Fruit fly (Drosophila melanogaster) whole organism, embryonic: ENCODE data around the gene CG1638.

Experiments used
- CG10274 ChIP-seq: fragments of 200-800 bp; sonication (Bioruptor generic); optimal IDR thresholded peaks from 3 replicates; lab custom pipeline; 2017; ENCODE audit warnings: missing biosample characterization, mild to moderate bottlenecking, missing genetic modification characterization
- CG10959 ChIP-seq: fragments of 200-800 bp; sonication (Bioruptor generic); IDR thresholded peaks from 2 replicates; pipeline ENCODE4 v1.3.6; 2022; ENCODE audit warnings: missing biosample characterization, missing genetic modification characterization
- CG12236 ChIP-seq: fragments of 200-800 bp; sonication (Bioruptor generic); optimal IDR thresholded peaks from 2 replicates; lab custom pipeline; 2016; ENCODE audit warnings: missing biosample characterization, missing genetic modification characterization
- CG15514 ChIP-seq: fragments of 200-800 bp; sonication (Bioruptor generic); optimal IDR thresholded peaks from 3 replicates; lab custom pipeline; 2017; ENCODE audit warnings: missing biosample characterization, missing genetic modification characterization, mild to moderate bottlenecking, moderate library complexity, missing genetic modification reagents
- CG15601 ChIP-seq: fragments of 200-800 bp; sonication (Bioruptor generic); optimal IDR thresholded peaks from 3 replicates; lab custom pipeline; 2019; ENCODE audit warnings: missing biosample characterization, mild to moderate bottlenecking, missing genetic modification characterization, moderate library complexity
- CG1602 ChIP-seq: fragments of 200-800 bp; sonication (Bioruptor generic); optimal IDR thresholded peaks from 3 replicates; lab custom pipeline; 2016; ENCODE audit warnings: missing biosample characterization, missing genetic modification characterization
- CG17328 ChIP-seq: fragments of 200-800 bp; sonication (Bioruptor generic); IDR thresholded peaks from 2 replicates; pipeline ENCODE4 v1.3.6; 2022; ENCODE audit warnings: missing biosample characterization, missing genetic modification characterization
- CG17359 ChIP-seq: fragments of 200-800 bp; sonication (Bioruptor generic); optimal IDR thresholded peaks from 3 replicates; lab custom pipeline; 2018; ENCODE audit warnings: missing biosample characterization, mild to moderate bottlenecking, missing genetic modification characterization, moderate library complexity
- CG2889 ChIP-seq: fragments of 200-800 bp; sonication (Bioruptor generic); IDR thresholded peaks from 3 replicates; pipeline ENCODE4 v1.3.6; 2022; ENCODE audit warnings: missing biosample characterization, missing genetic modification characterization
- CG31441 ChIP-seq: fragments of 200-800 bp; sonication (Bioruptor generic); IDR thresholded peaks from 2 replicates; pipeline ENCODE4 v1.3.6; 2022; ENCODE audit warnings: missing biosample characterization, missing genetic modification characterization
- CG32767 ChIP-seq: fragments of 200-800 bp; sonication (Bioruptor generic); IDR thresholded peaks from 2 replicates; pipeline ENCODE4 v1.3.6; 2022; ENCODE audit warnings: missing biosample characterization, missing genetic modification characterization
- CG4282 ChIP-seq: fragments of 200-800 bp; sonication (Bioruptor generic); optimal IDR thresholded peaks from 2 replicates; lab custom pipeline; 2016; ENCODE audit warnings: missing biosample characterization, missing genetic modification characterization
- CG43689 ChIP-seq: fragments of 200-800 bp; sonication (Bioruptor generic); IDR thresholded peaks from 2 replicates; pipeline ENCODE4 v1.3.6; 2022; ENCODE audit warnings: missing biosample characterization, missing genetic modification characterization
- CG6175 ChIP-seq: fragments of 200-800 bp; sonication (Bioruptor generic); IDR thresholded peaks from 3 replicates; pipeline ENCODE4 v1.3.6; 2022; ENCODE audit warnings: missing biosample characterization, missing genetic modification characterization
- CG6272 ChIP-seq: fragments of 200-800 bp; sonication (Bioruptor generic); IDR thresholded peaks from 2 replicates; pipeline ENCODE4 v1.3.6; 2022; ENCODE audit warnings: missing biosample characterization, missing genetic modification characterization
- CG6813 ChIP-seq: fragments of 200-800 bp; sonication (Bioruptor generic); optimal IDR thresholded peaks from 2 replicates; lab custom pipeline; 2017; ENCODE audit warnings: missing biosample characterization, missing genetic modification characterization, mild to moderate bottlenecking, moderate library complexity, missing genetic modification reagents
- CG7271 ChIP-seq: fragments of 200-800 bp; sonication (Bioruptor generic); optimal IDR thresholded peaks from 2 replicates; lab custom pipeline; 2018; ENCODE audit warnings: missing biosample characterization, mild to moderate bottlenecking, missing genetic modification characterization, moderate library complexity
- CG7745 ChIP-seq: fragments of 200-800 bp; sonication (Bioruptor generic); optimal IDR thresholded peaks from 2 replicates; lab custom pipeline; 2018; ENCODE audit warnings: missing biosample characterization, mild to moderate bottlenecking, missing genetic modification characterization, moderate library complexity
- CG8388 ChIP-seq: fragments of 200-800 bp; sonication (Bioruptor generic); optimal IDR thresholded peaks from 2 replicates; lab custom pipeline; 2019; ENCODE audit warnings: missing biosample characterization, mild to moderate bottlenecking, missing genetic modification characterization, moderate library complexity
- CG9797 ChIP-seq: fragments of 200-800 bp; sonication (Bioruptor generic); optimal IDR thresholded peaks from 3 replicates; lab custom pipeline; 2018; ENCODE audit warnings: missing biosample characterization, mild to moderate bottlenecking, missing genetic modification characterization
- CkIIα-i1 ChIP-seq: fragments of 200-800 bp; sonication (Bioruptor generic); IDR thresholded peaks from 2 replicates; pipeline ENCODE4 v1.3.6; 2022; ENCODE audit warnings: missing biosample characterization, missing genetic modification characterization
- D ChIP-seq, 2 experiments: fragments of 200-800 bp in 1 of 2; fragments of >200 bp in 1 of 2; sonication (Bioruptor generic) in 1 of 2; optimal IDR thresholded peaks; 2 replicates in 1 of 2; 3 replicates in 1 of 2; lab custom pipeline; 2017; ENCODE audit warnings: mild to moderate bottlenecking in 1 of 2, missing biosample characterization in 1 of 2, missing genetic modification characterization in 1 of 2, missing genetic modification reagents in 1 of 2
- Elba2 ChIP-seq: fragments of 200-800 bp; sonication (Bioruptor generic); optimal IDR thresholded peaks from 3 replicates; lab custom pipeline; 2016; ENCODE audit warnings: missing biosample characterization, missing genetic modification characterization
- H15 ChIP-seq: fragments of 200-800 bp; sonication (Bioruptor generic); IDR thresholded peaks from 3 replicates; pipeline ENCODE4 v1.3.6; 2022; ENCODE audit warnings: missing biosample characterization, missing genetic modification characterization
- HLH3B ChIP-seq: fragments of 200-800 bp; sonication (Bioruptor generic); IDR thresholded peaks from 2 replicates; pipeline ENCODE4 v1.3.6; 2022; ENCODE audit warnings: missing biosample characterization, missing genetic modification characterization
- Hand ChIP-seq: fragments of 200-800 bp; sonication (Bioruptor generic); optimal IDR thresholded peaks from 2 replicates; lab custom pipeline; 2017; ENCODE audit warnings: mild to moderate bottlenecking, missing biosample characterization, missing genetic modification reagents, missing genetic modification characterization
- Hr51 ChIP-seq, 2 experiments: fragments of 200-800 bp; sonication (Bioruptor generic); optimal IDR thresholded peaks; 2 replicates in 1 of 2; 3 replicates in 1 of 2; lab custom pipeline; 2016 to 2018; ENCODE audit warnings: missing biosample characterization in 2 of 2, missing genetic modification characterization in 2 of 2, mild to moderate bottlenecking in 1 of 2, moderate library complexity in 1 of 2
- Lim3 ChIP-seq: fragments of 200-800 bp; sonication (Bioruptor generic); IDR thresholded peaks from 2 replicates; pipeline ENCODE4 v1.3.6; 2022; ENCODE audit warnings: missing biosample characterization, missing genetic modification characterization
- Ptx1 ChIP-seq: fragments of 200-800 bp; sonication (Bioruptor generic); IDR thresholded peaks from 2 replicates; pipeline ENCODE4 v1.3.6; 2022; ENCODE audit warnings: missing biosample characterization, missing genetic modification characterization
- Stat92E ChIP-seq, 3 experiments: fragments of >200 bp in 2 of 3; fragments of 200-800 bp in 1 of 3; sonication (Bioruptor generic) in 1 of 3; optimal IDR thresholded peaks; 2 replicates each; lab custom pipeline; 2017 to 2019; ENCODE audit warnings: missing biosample characterization in 3 of 3, missing genetic modification characterization in 3 of 3, mild to moderate bottlenecking in 1 of 3, moderate library complexity in 1 of 3
- Taf1 ChIP-seq: fragments of 200-800 bp; sonication (Bioruptor generic); IDR thresholded peaks from 2 replicates; pipeline ENCODE4 v1.3.6; 2022; ENCODE audit warnings: missing biosample characterization, missing genetic modification characterization
- YL-1 ChIP-seq: fragments of 200-800 bp; sonication (Bioruptor generic); optimal IDR thresholded peaks from 3 replicates; lab custom pipeline; 2017; ENCODE audit warnings: missing biosample characterization, mild to moderate bottlenecking, missing genetic modification characterization
- bbx ChIP-seq: fragments of 200-800 bp; sonication (Bioruptor generic); IDR thresholded peaks from 2 replicates; pipeline ENCODE4 v1.3.6; 2022; ENCODE audit warnings: missing biosample characterization, missing genetic modification characterization; ENCODE audit not compliant: partially characterized antibody
- bigmax ChIP-seq: fragments of 200-800 bp; sonication (Bioruptor generic); optimal IDR thresholded peaks from 2 replicates; lab custom pipeline; 2018; ENCODE audit warnings: missing biosample characterization, mild to moderate bottlenecking, missing genetic modification characterization
- chif ChIP-seq, 2 experiments: fragments of 200-800 bp; sonication (Bioruptor generic); optimal IDR thresholded peaks; 3 replicates each; lab custom pipeline; 2016; ENCODE audit warnings: missing biosample characterization in 2 of 2, missing genetic modification characterization in 2 of 2
- disco-r ChIP-seq: fragments of 200-800 bp; sonication (Bioruptor generic); optimal IDR thresholded peaks from 2 replicates; lab custom pipeline; 2016; ENCODE audit warnings: missing biosample characterization, missing genetic modification characterization
- ems ChIP-seq: fragments of 200-800 bp; sonication (Bioruptor generic); optimal IDR thresholded peaks from 3 replicates; lab custom pipeline; 2016; ENCODE audit warnings: missing biosample characterization, missing genetic modification characterization
- kni ChIP-seq: fragments of 200-800 bp; sonication (Bioruptor generic); optimal IDR thresholded peaks from 3 replicates; lab custom pipeline; 2017; ENCODE audit warnings: mild to moderate bottlenecking, missing biosample characterization, missing genetic modification reagents, missing genetic modification characterization
- lilli ChIP-seq: fragments of 200-800 bp; sonication (Bioruptor generic); optimal IDR thresholded peaks from 3 replicates; lab custom pipeline; 2016; ENCODE audit warnings: missing biosample characterization, missing genetic modification characterization
- mld ChIP-seq: fragments of 200-800 bp; sonication (Bioruptor generic); IDR thresholded peaks from 3 replicates; pipeline ENCODE4 v1.3.6; 2022; ENCODE audit warnings: missing biosample characterization, missing genetic modification characterization; ENCODE audit not compliant: partially characterized antibody
- pita ChIP-seq: fragments of 200-800 bp; sonication (Bioruptor generic); optimal IDR thresholded peaks from 2 replicates; lab custom pipeline; 2017; ENCODE audit warnings: missing biosample characterization, mild to moderate bottlenecking, missing genetic modification characterization
- ro ChIP-seq: fragments of 200-800 bp; sonication (Bioruptor generic); IDR thresholded peaks from 2 replicates; pipeline ENCODE4 v1.3.6; 2022; ENCODE audit warnings: missing biosample characterization, missing genetic modification characterization
- salm ChIP-seq: fragments of 200-800 bp; sonication (Bioruptor generic); optimal IDR thresholded peaks from 2 replicates; lab custom pipeline; 2018; ENCODE audit warnings: missing biosample characterization, mild to moderate bottlenecking, missing genetic modification characterization
- shn ChIP-seq: fragments of 200-800 bp; sonication (Bioruptor generic); optimal IDR thresholded peaks from 3 replicates; lab custom pipeline; 2016; ENCODE audit warnings: missing biosample characterization, missing genetic modification characterization
- sob ChIP-seq: fragments of 200-800 bp; sonication (Bioruptor generic); IDR thresholded peaks from 2 replicates; pipeline ENCODE4 v1.3.6; 2022; ENCODE audit warnings: missing biosample characterization, missing genetic modification characterization
- tgo ChIP-seq: fragments of 200-800 bp; sonication (Bioruptor generic); IDR thresholded peaks from 3 replicates; pipeline ENCODE4 v1.3.6; 2022; ENCODE audit warnings: missing biosample characterization, missing genetic modification characterization
- tio ChIP-seq: fragments of 200-800 bp; sonication (Bioruptor generic); optimal IDR thresholded peaks from 2 replicates; lab custom pipeline; 2017; ENCODE audit warnings: missing biosample characterization, missing genetic modification characterization, inconsistent platforms
- toy ChIP-seq: fragments of 200-800 bp; sonication (Bioruptor generic); IDR thresholded peaks from 2 replicates; pipeline ENCODE4 v1.3.6; 2022; ENCODE audit warnings: missing biosample characterization, missing genetic modification characterization
- tx ChIP-seq: fragments of 200-800 bp; sonication (Bioruptor generic); optimal IDR thresholded peaks from 2 replicates; lab custom pipeline; 2016; ENCODE audit warnings: missing biosample characterization, missing genetic modification characterization
- yki ChIP-seq: fragments of >200 bp; optimal IDR thresholded peaks from 3 replicates; lab custom pipeline; 2018

The CG1638 gene

dm6 chr3R:31609413-31610054 is 19.2 kb downstream of the CG1638 start (continued):
- no peak for TF ChIP-seq YL-1 (GFP tag; lab: Kevin White, UChicago)
- peak; percentile 23 for TF ChIP-seq Elba2 (GFP tag; lab: Kevin White, UChicago)
- TF ChIP-seq CG15514 (GFP tag; lab: Kevin White, UChicago) = peak; percentile 97
- peak in 1 of 2 experiments; percentile 13 for TF ChIP-seq chif (GFP tag; optimal IDR thresholded peaks at IDR 0.05; lab: Kevin White, UChicago)
- no peak for TF ChIP-seq CG10959 (GFP tag; lab: Robert Waterston, UW)
- peak; percentile 58 for TF ChIP-seq Hand (GFP tag; lab: Kevin White, UChicago)
- TF ChIP-seq CG7745 (tag; lab: Kevin White, UChicago) = peak; percentile 22
- peak in 1 of 3 experiments; percentile 48 for TF ChIP-seq Stat92E (GFP tag; optimal IDR thresholded peaks at IDR 0.05; lab: Kevin White, UChicago)
- peak; percentile 56 for TF ChIP-seq lilli (GFP tag; lab: Kevin White, UChicago)
- no peak for TF ChIP-seq toy (GFP tag; lab: Robert Waterston, UW)
- TF ChIP-seq disco-r (GFP tag; lab: Kevin White, UChicago) = peak; percentile 1
- TF ChIP-seq tio (GFP tag; lab: Kevin White, UChicago) = no peak
- no peak for TF ChIP-seq CkIIα-i1 (GFP tag; lab: Robert Waterston, UW)
- no peak for TF ChIP-seq H15 (GFP tag; lab: Robert Waterston, UW)
- no peak for TF ChIP-seq CG4282 (GFP tag; lab: Kevin White, UChicago)
- no peak for TF ChIP-seq CG32767
- no peak for TF ChIP-seq CG2889 (GFP tag; lab: Robert Waterston, UW)
- TF ChIP-seq Hr51 (GFP tag; optimal IDR thresholded peaks at IDR 0.05; lab: Kevin White, UChicago) = no peak
- TF ChIP-seq tx = no peak
- no peak for TF ChIP-seq mld
- TF ChIP-seq tgo = no peak
- TF ChIP-seq HLH3B = no peak
- TF ChIP-seq bigmax (GFP tag; lab: Kevin White, UChicago) = peak; percentile 52
- TF ChIP-seq CG10274 = no peak
- TF ChIP-seq sob (GFP tag; lab: Robert Waterston, UW) = no peak
- peak; percentile 29 for TF ChIP-seq D (optimal IDR thresholded peaks at IDR 0.05; lab: Kevin White, UChicago)
- TF ChIP-seq D (GFP tag; optimal IDR thresholded peaks at IDR 0.05; lab: Kevin White, UChicago) = no peak
- TF ChIP-seq CG8388 (GFP tag; lab: Kevin White, UChicago) = no peak
- no peak for TF ChIP-seq CG6813
- no peak for TF ChIP-seq Taf1 (GFP tag; lab: Robert Waterston, UW)
- no peak for TF ChIP-seq yki (lab: Kevin White, UChicago)
- TF ChIP-seq CG6175 (GFP tag; lab: Robert Waterston, UW) = no peak
- TF ChIP-seq salm = peak; percentile 17
- no peak for TF ChIP-seq CG31441 (GFP tag; lab: Robert Waterston, UW)
- peak; percentile 93 for TF ChIP-seq CG9797 (GFP tag; lab: Kevin White, UChicago)
- TF ChIP-seq kni (GFP tag; lab: Kevin White, UChicago) = no peak
- TF ChIP-seq Ptx1 (GFP tag; lab: Robert Waterston, UW) = no peak
- TF ChIP-seq ro = no peak
- TF ChIP-seq CG15601 (tag; lab: Kevin White, UChicago) = peak; percentile 32
- no peak for TF ChIP-seq CG1602 (GFP tag; lab: Kevin White, UChicago)
- no peak for TF ChIP-seq pita (GFP tag; lab: Kevin White, UChicago)
- TF ChIP-seq CG17328 (GFP tag; lab: Robert Waterston, UW) = no peak
- no peak for TF ChIP-seq shn
- TF ChIP-seq CG17359 (tag; lab: Kevin White, UChicago) = no peak
- peak; percentile 77 for TF ChIP-seq CG7271 (tag; lab: Kevin White, UChicago)
- no peak for TF ChIP-seq Lim3 (GFP tag; lab: Robert Waterston, UW)
- TF ChIP-seq CG43689 (GFP tag; lab: Robert Waterston, UW) = no peak
- no peak for TF ChIP-seq CG6272 (GFP tag; lab: Robert Waterston, UW)
- no peak for TF ChIP-seq bbx (GFP tag; lab: Robert Waterston, UW)
- no peak for TF ChIP-seq ems
- TF ChIP-seq CG12236 (GFP tag; lab: Kevin White, UChicago) = peak; percentile 0
